Fruit fly (Drosophila melanogaster): ENCODE data around the gene CG9215.
A peak's percentile ranks its signal among the peaks of the same experiment; 100 is the strongest.

The CG9215 gene

DNA sequence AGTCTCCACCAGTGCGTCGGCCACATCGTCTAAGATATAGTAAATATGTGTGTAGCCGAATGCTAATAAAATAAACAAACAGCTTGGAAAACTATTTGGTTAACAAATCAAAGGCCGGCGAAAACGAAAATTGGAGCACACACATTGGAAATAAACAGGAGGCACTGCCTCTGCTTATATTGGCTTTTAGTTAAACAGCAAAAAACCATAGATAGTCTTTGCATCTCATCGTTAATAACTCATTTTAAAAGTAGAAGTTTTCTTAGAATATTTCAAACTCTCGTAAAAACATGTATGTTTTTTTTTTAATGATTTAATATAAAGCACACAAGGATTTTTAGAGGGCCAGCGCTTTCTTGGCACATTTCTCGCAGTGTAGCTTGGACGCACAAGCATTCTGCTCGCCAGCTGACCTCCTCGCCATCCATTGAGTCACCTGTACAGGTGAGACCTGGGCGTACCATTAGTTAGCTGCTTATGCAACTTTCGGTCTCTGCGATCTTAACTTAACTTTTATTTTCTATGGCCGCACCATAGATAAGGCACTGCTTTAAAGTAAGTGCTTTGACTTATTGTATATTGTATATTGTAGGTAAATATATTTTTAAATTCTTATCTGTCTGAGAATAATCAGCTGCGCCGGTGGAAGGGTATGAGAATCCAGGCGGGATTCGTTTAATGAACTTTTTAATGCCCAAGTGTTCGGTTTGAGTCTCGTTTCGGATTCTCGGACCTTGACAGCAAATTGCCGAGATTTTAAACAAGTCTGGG, 9.2 kb upstream of the CG9215 start (continued):
- peak; percentile 6 for TF ChIP-seq CG8089 (GFP tag; optimal IDR thresholded peaks at IDR 0.05)
- TF ChIP-seq mam (GFP tag; optimal IDR thresholded peaks at IDR 0.05) = peak; percentile 1
- TF ChIP-seq Hr78 (GFP tag; optimal IDR thresholded peaks at IDR 0.05) = peak in 1 of 2 experiments; percentile 42
- peak; percentile 67 for TF ChIP-seq gem (tag; optimal IDR thresholded peaks at IDR 0.05)
- TF ChIP-seq D19A (tag; optimal IDR thresholded peaks at IDR 0.05) = no peak
- TF ChIP-seq CG17361 (GFP tag; IDR thresholded peaks at IDR 0.05) = peak; percentile 51; the same call in 1 of the 3 replicates
- peak; percentile 41 for TF ChIP-seq Fer1 (GFP tag; optimal IDR thresholded peaks at IDR 0.05)
- TF ChIP-seq Hr51 (GFP tag; optimal IDR thresholded peaks at IDR 0.05) = peak; percentile 7 to 63
- peak; percentile 44 for TF ChIP-seq nmo (GFP tag; optimal IDR thresholded peaks at IDR 0.05)
- no peak for TF ChIP-seq CG2889 (GFP tag; IDR thresholded peaks at IDR 0.05)
- no peak for TF ChIP-seq trem (tag; optimal IDR thresholded peaks at IDR 0.05)
- no peak for TF ChIP-seq CG1832 (GFP tag; optimal IDR thresholded peaks at IDR 0.05)
- TF ChIP-seq Optix (GFP tag; IDR thresholded peaks at IDR 0.05) = no peak
- 0 out of 3 replicates have a peak, but pooled peaks have one; percentile 37 for TF ChIP-seq CG34422 (GFP tag; IDR thresholded peaks at IDR 0.05)
- no peak for TF ChIP-seq klu (GFP tag; IDR thresholded peaks at IDR 0.05)
- TF ChIP-seq sisA (GFP tag; IDR thresholded peaks at IDR 0.05) = 0 out of 2 replicates have a peak, but pooled peaks have one; percentile 24
- no peak for TF ChIP-seq ftz-f1 (GFP tag; optimal IDR thresholded peaks at IDR 0.05)
- no peak for TF ChIP-seq disco-r (GFP tag; optimal IDR thresholded peaks at IDR 0.05)
- TF ChIP-seq cato (GFP tag; optimal IDR thresholded peaks at IDR 0.05; ENCODE audit: borderline replicate concordance) = no peak
- TF ChIP-seq CG7963 (GFP tag; IDR thresholded peaks at IDR 0.05; ENCODE audit: partially characterized antibody) = no peak
- peak; percentile 40 for TF ChIP-seq pho (GFP tag; optimal IDR thresholded peaks at IDR 0.05)
- 0 out of 3 replicates have a peak, but pooled peaks have one; percentile 30 for TF ChIP-seq croc (GFP tag; conservative IDR thresholded peaks at IDR 0.05)
- peak; percentile 50 for TF ChIP-seq Xbp1 (GFP tag; optimal IDR thresholded peaks at IDR 0.05)
- no peak for TF ChIP-seq CG12104 (GFP tag; optimal IDR thresholded peaks at IDR 0.05)
- TF ChIP-seq D19B (GFP tag; optimal IDR thresholded peaks at IDR 0.05) = peak; percentile 9
- peak; percentile 48 for TF ChIP-seq phol (tag; optimal IDR thresholded peaks at IDR 0.05)
- peak; percentile 18 for TF ChIP-seq dmrt11E (tag; optimal IDR thresholded peaks at IDR 0.05)
- TF ChIP-seq CG9215 (GFP tag; IDR thresholded peaks at IDR 0.05) = peak; percentile 74
- peak; percentile 68 for TF ChIP-seq ATbp (GFP tag; optimal IDR thresholded peaks at IDR 0.05)
- TF ChIP-seq CG7839 (tag; optimal IDR thresholded peaks at IDR 0.05) = peak; percentile 51
- peak; percentile 61 for TF ChIP-seq CG2678 (tag; optimal IDR thresholded peaks at IDR 0.05)
- TF ChIP-seq pita (GFP tag; optimal IDR thresholded peaks at IDR 0.05) = no peak
- no peak for TF ChIP-seq jing (GFP tag; optimal IDR thresholded peaks at IDR 0.05)
- no peak for TF ChIP-seq prd (optimal IDR thresholded peaks at IDR 0.05)
- TF ChIP-seq prd (GFP tag; IDR thresholded peaks at IDR 0.05) = peak; percentile 60; the same call in 2 of the 3 replicates
- TF ChIP-seq Sry-δ (GFP tag; optimal IDR thresholded peaks at IDR 0.05) = no peak
- no peak for TF ChIP-seq HLH54F (GFP tag; optimal IDR thresholded peaks at IDR 0.05)
- peak; percentile 62; the same call in 2 of the 3 replicates for TF ChIP-seq ci (GFP tag; IDR thresholded peaks at IDR 0.05)
- peak; percentile 1 for TF ChIP-seq Hand (GFP tag; optimal IDR thresholded peaks at IDR 0.05)
- no peak for TF ChIP-seq Bgb (GFP tag; IDR thresholded peaks at IDR 0.05; ENCODE audit: partially characterized antibody)
- TF ChIP-seq CG9727 (GFP tag; optimal IDR thresholded peaks at IDR 0.05) = peak; percentile 54
- TF ChIP-seq NK7.1 (GFP tag; optimal IDR thresholded peaks at IDR 0.05) = no peak
- no peak for TF ChIP-seq onecut (GFP tag; IDR thresholded peaks at IDR 0.05)
- TF ChIP-seq Hr39 (optimal IDR thresholded peaks at IDR 0.05) = no peak
- TF ChIP-seq HmgZ (tag; optimal IDR thresholded peaks at IDR 0.05) = peak; percentile 1
- TF ChIP-seq CG13424 (tag; optimal IDR thresholded peaks at IDR 0.05) = peak; percentile 53
- peak; percentile 41; the same call in 1 of the 2 replicates for TF ChIP-seq CG32772 (GFP tag; IDR thresholded peaks at IDR 0.05)
- no peak for TF ChIP-seq CG3726 (GFP tag; IDR thresholded peaks at IDR 0.05)
- TF ChIP-seq fd3F (GFP tag; optimal IDR thresholded peaks at IDR 0.05) = no peak

Measured in whole organism, embryonic.